Fruit fly (Drosophila melanogaster) whole organism, wandering third instar larva: ENCODE results near the gene CG11555.
A peak's percentile ranks its signal among the peaks of the same experiment; 100 is the strongest.

ENCODE experiments used
- Abd-B ChIP-seq: fragments of >200 bp; optimal IDR thresholded peaks from 2 replicates; lab custom pipeline; 2017; ENCODE audit warnings: missing biosample characterization, missing genetic modification characterization
- CG32264 ChIP-seq: fragments of 200-800 bp; sonication (Bioruptor generic); optimal IDR thresholded peaks from 2 replicates; lab custom pipeline; 2016; ENCODE audit warnings: missing biosample characterization, missing genetic modification characterization
- CG9705 ChIP-seq: fragments of 200-800 bp; sonication (Bioruptor generic); optimal IDR thresholded peaks from 2 replicates; lab custom pipeline; 2018; ENCODE audit warnings: missing biosample characterization, mild to moderate bottlenecking, missing genetic modification characterization
- CrebA ChIP-seq: fragments of 200-800 bp; sonication (Bioruptor generic); optimal IDR thresholded peaks from 2 replicates; lab custom pipeline; 2016; ENCODE audit warnings: missing biosample characterization, mild to moderate bottlenecking, missing genetic modification characterization, borderline replicate concordance
- Dfd ChIP-seq: fragments of >200 bp; optimal IDR thresholded peaks from 2 replicates; lab custom pipeline; 2017; ENCODE audit warnings: missing biosample characterization, missing genetic modification characterization
- Dif ChIP-seq: fragments of 200-275, 200-300 bp; sonication (Bioruptor generic); optimal IDR thresholded peaks from 2 replicates; lab custom pipeline; 2018; ENCODE audit warnings: missing biosample characterization, missing genetic modification characterization; ENCODE audit not compliant: partially characterized antibody
- GATAd ChIP-seq: sonication (Bioruptor generic); optimal IDR thresholded peaks from 2 replicates; lab custom pipeline; 2016; ENCODE audit warnings: missing biosample characterization, missing genetic modification characterization
- HLH106 ChIP-seq: fragments of 200-800 bp; optimal IDR thresholded peaks from 3 replicates; lab custom pipeline; 2019; ENCODE audit warnings: missing biosample characterization, mild to moderate bottlenecking, missing genetic modification characterization, moderate library complexity
- Hnf4 ChIP-seq: fragments of 200-800 bp; sonication (Bioruptor generic); optimal IDR thresholded peaks from 2 replicates; lab custom pipeline; 2016; ENCODE audit warnings: missing biosample characterization, mild to moderate bottlenecking, missing genetic modification characterization
- Hr78 ChIP-seq: fragments of >200 bp; optimal IDR thresholded peaks from 2 replicates; lab custom pipeline; 2017; ENCODE audit warnings: missing biosample characterization, missing genetic modification characterization
- Hr83 ChIP-seq: fragments of 200-300 bp; sonication (Bioruptor generic); optimal IDR thresholded peaks from 2 replicates; lab custom pipeline; 2016; ENCODE audit warnings: missing biosample characterization, mild to moderate bottlenecking, missing genetic modification characterization, moderate library complexity; ENCODE audit not compliant: poor library complexity, severe bottlenecking
- Jra ChIP-seq: sonication (Bioruptor generic); optimal IDR thresholded peaks from 2 replicates; lab custom pipeline; 2016; ENCODE audit warnings: missing biosample characterization, missing genetic modification characterization
- Mio ChIP-seq: sonication (Bioruptor generic); optimal IDR thresholded peaks from 2 replicates; lab custom pipeline; 2016; ENCODE audit warnings: missing biosample characterization, missing genetic modification characterization
- Myc ChIP-seq: fragments of >200 bp; optimal IDR thresholded peaks from 2 replicates; lab custom pipeline; 2017
- N ChIP-seq: fragments of >200 bp; optimal IDR thresholded peaks from 2 replicates; lab custom pipeline; 2018; ENCODE audit warnings: missing biosample characterization, missing external identifiers, missing genetic modification characterization
- OdsH ChIP-seq: fragments of 200-800 bp; sonication (Bioruptor generic); optimal IDR thresholded peaks from 2 replicates; lab custom pipeline; 2016; ENCODE audit warnings: missing biosample characterization, mild to moderate bottlenecking, missing genetic modification characterization
- Rel ChIP-seq, 2 experiments: fragments of 200-800 bp; sonication (Bioruptor generic) in 1 of 2; optimal IDR thresholded peaks; 2 replicates in 1 of 2; 3 replicates in 1 of 2; lab custom pipeline; 2016 to 2019; ENCODE audit warnings: mild to moderate bottlenecking in 2 of 2, missing biosample characterization in 2 of 2, missing genetic modification characterization in 2 of 2, moderate library complexity in 1 of 2
- Sp1 ChIP-seq: fragments of 200-800 bp; sonication (Bioruptor generic); optimal IDR thresholded peaks from 3 replicates; lab custom pipeline; 2019; ENCODE audit warnings: missing biosample characterization, mild to moderate bottlenecking, missing genetic modification characterization, moderate library complexity
- Vsx2 ChIP-seq: fragments of 200-300, 225-300 bp; sonication (Bioruptor generic); optimal IDR thresholded peaks from 2 replicates; lab custom pipeline; 2018; ENCODE audit warnings: missing biosample characterization, missing genetic modification characterization; ENCODE audit not compliant: partially characterized antibody
- br ChIP-seq: fragments of 200-800 bp; sonication (Bioruptor generic); optimal IDR thresholded peaks from 2 replicates; lab custom pipeline; 2016; ENCODE audit warnings: missing biosample characterization, missing genetic modification characterization
- brk ChIP-seq: fragments of 200-800 bp; sonication (Bioruptor generic); optimal IDR thresholded peaks from 2 replicates; lab custom pipeline; 2016; ENCODE audit warnings: missing biosample characterization, mild to moderate bottlenecking, missing genetic modification characterization
- dl ChIP-seq, 2 experiments: fragments of 175-275, 200-275 bp in 1 of 2; fragments of 200-275 bp in 1 of 2; sonication (Bioruptor generic); optimal IDR thresholded peaks; lab custom pipeline; 2018; ENCODE audit warnings: mild to moderate bottlenecking in 2 of 2, missing biosample characterization in 2 of 2, missing genetic modification characterization in 2 of 2, moderate library complexity in 2 of 2; ENCODE audit not compliant: partially characterized antibody in 2 of 2, insufficient read depth in 1 of 2
- dmrt93B ChIP-seq: fragments of 200-800 bp; sonication (Bioruptor generic); optimal IDR thresholded peaks from 2 replicates; lab custom pipeline; 2018; ENCODE audit warnings: missing biosample characterization, mild to moderate bottlenecking, missing genetic modification characterization
- dsf ChIP-seq: sonication (Bioruptor generic); optimal IDR thresholded peaks from 2 replicates; lab custom pipeline; 2016; ENCODE audit warnings: missing biosample characterization, missing genetic modification characterization, borderline replicate concordance
- ey ChIP-seq: fragments of 200-800 bp; sonication (Bioruptor generic); optimal IDR thresholded peaks from 2 replicates; lab custom pipeline; 2016; ENCODE audit warnings: missing biosample characterization, missing genetic modification characterization
- foxo ChIP-seq, 2 experiments: fragments of 200-800 bp; sonication (Bioruptor generic); optimal IDR thresholded peaks; 2 replicates in 1 of 2; 3 replicates in 1 of 2; lab custom pipeline; 2016 to 2017; ENCODE audit warnings: missing biosample characterization in 2 of 2, missing genetic modification characterization in 2 of 2
- fru ChIP-seq: fragments of 200-800 bp; sonication (Bioruptor generic); optimal IDR thresholded peaks from 3 replicates; lab custom pipeline; 2016; ENCODE audit warnings: missing biosample characterization, mild to moderate bottlenecking, missing genetic modification characterization
- h ChIP-seq: fragments of 200-800 bp; sonication (Bioruptor generic); optimal IDR thresholded peaks from 3 replicates; lab custom pipeline; 2016; ENCODE audit warnings: missing biosample characterization, mild to moderate bottlenecking, missing genetic modification characterization
- jim ChIP-seq: fragments of 175-275, 200-325 bp; sonication (Bioruptor generic); optimal IDR thresholded peaks from 2 replicates; lab custom pipeline; 2016; ENCODE audit warnings: missing biosample characterization, mild to moderate bottlenecking, missing genetic modification characterization
- lola ChIP-seq: fragments of >200 bp; optimal IDR thresholded peaks from 2 replicates; lab custom pipeline; 2017; ENCODE audit warnings: missing biosample characterization, missing genetic modification characterization
- pan ChIP-seq: fragments of >200 bp; optimal IDR thresholded peaks from 2 replicates; lab custom pipeline; 2017
- psq ChIP-seq: fragments of 200-800 bp; sonication (Bioruptor generic); optimal IDR thresholded peaks from 3 replicates; lab custom pipeline; 2017; ENCODE audit warnings: missing biosample characterization, mild to moderate bottlenecking, missing genetic modification characterization, moderate library complexity
- rgr ChIP-seq: fragments of 200-800 bp; sonication (Bioruptor generic); optimal IDR thresholded peaks from 3 replicates; lab custom pipeline; 2016; ENCODE audit warnings: missing biosample characterization, mild to moderate bottlenecking, missing genetic modification characterization
- sage ChIP-seq: fragments of 200-800 bp; sonication (Bioruptor generic); optimal IDR thresholded peaks from 2 replicates; lab custom pipeline; 2016; ENCODE audit warnings: missing biosample characterization, mild to moderate bottlenecking, missing genetic modification characterization
- sv ChIP-seq: fragments of 200-800 bp; sonication (Bioruptor generic); optimal IDR thresholded peaks from 3 replicates; lab custom pipeline; 2016; ENCODE audit warnings: missing biosample characterization, missing genetic modification characterization
- tai ChIP-seq: sonication (Bioruptor generic); optimal IDR thresholded peaks from 2 replicates; lab custom pipeline; 2016; ENCODE audit warnings: missing biosample characterization, missing genetic modification characterization
- usp ChIP-seq: fragments of >200 bp; optimal IDR thresholded peaks from 2 replicates; lab custom pipeline; 2017; ENCODE audit warnings: missing biosample characterization, missing genetic modification characterization
- woc ChIP-seq: sonication (Bioruptor generic); optimal IDR thresholded peaks from 2 replicates; lab custom pipeline; 2016; ENCODE audit warnings: missing biosample characterization, mild to moderate bottlenecking, missing genetic modification characterization

The CG11555 gene

dm6 chr2L:303306-303962 lies 29.8 kb downstream of the CG11555 start:
- TF ChIP-seq Dif (no peak), ey (GFP tag; lab: Kevin White, UChicago) (no peak), Hr83 (GFP tag; lab: Kevin White, UChicago) (no peak), HLH106 (no peak), OdsH (GFP tag; lab: Kevin White, UChicago) (no peak), br (GFP tag; lab: Kevin White, UChicago) (no peak), N (no peak), fru (no peak), sage (GFP tag; lab: Kevin White, UChicago) (no peak), tai (no peak), CG32264 (GFP tag; lab: Kevin White, UChicago) (no peak), dsf (no peak), rgr (GFP tag; lab: Kevin White, UChicago) (no peak), Sp1 (GFP tag; lab: Kevin White, UChicago) (no peak), Hnf4 (GFP tag; lab: Kevin White, UChicago) (no peak), jim (no peak), brk (GFP tag; lab: Kevin White, UChicago) (no peak)

- TF ChIP-seq tai (no peak), Hnf4 (GFP tag; lab: Kevin White, UChicago) (no peak), dsf (no peak), dmrt93B (GFP tag; lab: Kevin White, UChicago) (no peak), Rel (GFP tag; optimal IDR thresholded peaks at IDR 0.05; lab: Kevin White, UChicago) (no peak), Rel (tag; optimal IDR thresholded peaks at IDR 0.05; lab: Kevin White, UChicago) (no peak), sage (GFP tag; lab: Kevin White, UChicago) (no peak), HLH106 (no peak), CG9705 (no peak), rgr (GFP tag; lab: Kevin White, UChicago) (no peak), N (no peak)
These were observed 31.6 kb downstream of the CG11555 start for dm6 chr2L:305198-305597.

- peak; percentile 36 for TF ChIP-seq Dif
- TF ChIP-seq jim: no peak
- no peak for TF ChIP-seq Hr83 (GFP tag; lab: Kevin White, UChicago)
- TF ChIP-seq Abd-B: no peak
- TF ChIP-seq CrebA (GFP tag; lab: Kevin White, UChicago): no peak
- peak; percentile 42 for TF ChIP-seq br (GFP tag; lab: Kevin White, UChicago)
- TF ChIP-seq usp (GFP tag; lab: Kevin White, UChicago): no peak
- TF ChIP-seq fru: peak; percentile 52
- TF ChIP-seq dsf: no peak
- peak; percentile 60 for TF ChIP-seq HLH106
- TF ChIP-seq Mio (GFP tag; lab: Kevin White, UChicago): no peak
- TF ChIP-seq woc (GFP tag; lab: Kevin White, UChicago): peak; percentile 16
- TF ChIP-seq Dfd: no peak
- TF ChIP-seq CG32264 (GFP tag; lab: Kevin White, UChicago): no peak
- TF ChIP-seq Hr78 (GFP tag; lab: Kevin White, UChicago): no peak
- TF ChIP-seq Hnf4 (GFP tag; lab: Kevin White, UChicago): peak; percentile 51
- TF ChIP-seq OdsH (GFP tag; lab: Kevin White, UChicago): no peak
- TF ChIP-seq brk (GFP tag; lab: Kevin White, UChicago): no peak
- peak in 1 of 2 experiments; percentile 51 for TF ChIP-seq foxo (GFP tag; optimal IDR thresholded peaks at IDR 0.05; lab: Kevin White, UChicago)
- TF ChIP-seq tai: peak; percentile 42
- no peak for TF ChIP-seq Vsx2 (GFP tag; lab: Kevin White, UChicago)
- TF ChIP-seq Sp1 (GFP tag; lab: Kevin White, UChicago): peak; percentile 26
- no peak for TF ChIP-seq Myc
- TF ChIP-seq rgr (GFP tag; lab: Kevin White, UChicago): peak; percentile 14
- TF ChIP-seq psq: peak; percentile 24
- TF ChIP-seq dl (GFP tag; optimal IDR thresholded peaks at IDR 0.05; lab: Kevin White, UChicago; ENCODE audit: insufficient read depth in 1 of 2, partially characterized antibody in 2 of 2): peak in 1 of 2 experiments; percentile 4
- TF ChIP-seq dmrt93B (GFP tag; lab: Kevin White, UChicago): no peak
- TF ChIP-seq CG9705: peak; percentile 18
- TF ChIP-seq h: peak; percentile 62
- TF ChIP-seq GATAd (GFP tag; lab: Kevin White, UChicago): no peak
- no peak for TF ChIP-seq sage (GFP tag; lab: Kevin White, UChicago)
- TF ChIP-seq sv (GFP tag; lab: Kevin White, UChicago): peak; percentile 41
- no peak for TF ChIP-seq pan (lab: Kevin White, UChicago)
- no peak for TF ChIP-seq Jra (GFP tag; lab: Kevin White, UChicago)
- peak; percentile 50 for TF ChIP-seq ey (GFP tag; lab: Kevin White, UChicago)
- no peak for TF ChIP-seq N
- no peak for TF ChIP-seq Rel (GFP tag; optimal IDR thresholded peaks at IDR 0.05; lab: Kevin White, UChicago)
- peak; percentile 54 for TF ChIP-seq Rel (tag; optimal IDR thresholded peaks at IDR 0.05; lab: Kevin White, UChicago)
- no peak for TF ChIP-seq lola (GFP tag; lab: Kevin White, UChicago)
These were observed 32.0 kb downstream of the CG11555 start, which contains the start of gene Plc21C for dm6 chr2L:305646-306045. Gene Plc21C (plus strand): TSS chr2L:305935.
